Worm (Caenorhabditis elegans) whole organism, dauer: ENCODE data around the gene sup-1.
"Not testable (repeated sequence)": the region's sequence is repeated elsewhere in the genome, so short reads cannot be mapped to it uniquely, and the experiment has no call there.

ENCODE experiments used
- unc-62 ChIP-seq: sonication (generic microtip); optimal IDR thresholded peaks from 2 replicates; lab custom pipeline; 2017; ENCODE audit warnings: missing biosample characterization, missing genetic modification reagents, missing genetic modification characterization

Gene sup-1

DNA sequence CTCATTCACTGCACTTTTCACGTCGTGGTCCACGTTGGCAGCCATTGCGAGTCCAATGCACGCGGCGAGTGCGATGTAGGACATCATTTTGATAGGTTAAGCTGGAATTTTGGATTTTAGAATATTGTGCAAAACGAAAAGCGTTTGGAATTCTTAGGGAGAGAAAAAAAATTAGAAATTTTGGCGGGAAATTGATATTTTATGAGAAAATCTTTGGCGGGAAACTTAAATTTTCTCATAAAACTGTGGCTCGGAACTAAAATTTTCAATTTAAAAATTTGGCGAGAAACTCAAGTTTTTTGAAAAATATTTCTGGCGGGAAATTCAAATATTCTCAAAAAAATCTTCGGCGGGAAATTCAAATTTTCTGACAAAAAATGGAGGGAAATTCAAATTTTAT, at the start of gene sup-1:
Gene sup-1 (minus strand): TSS at position 101 of the 400 bp plus-strand sequence.
- no peak for TF ChIP-seq unc-62 (GFP tag; lab: Kevin White, UChicago)

DNA sequence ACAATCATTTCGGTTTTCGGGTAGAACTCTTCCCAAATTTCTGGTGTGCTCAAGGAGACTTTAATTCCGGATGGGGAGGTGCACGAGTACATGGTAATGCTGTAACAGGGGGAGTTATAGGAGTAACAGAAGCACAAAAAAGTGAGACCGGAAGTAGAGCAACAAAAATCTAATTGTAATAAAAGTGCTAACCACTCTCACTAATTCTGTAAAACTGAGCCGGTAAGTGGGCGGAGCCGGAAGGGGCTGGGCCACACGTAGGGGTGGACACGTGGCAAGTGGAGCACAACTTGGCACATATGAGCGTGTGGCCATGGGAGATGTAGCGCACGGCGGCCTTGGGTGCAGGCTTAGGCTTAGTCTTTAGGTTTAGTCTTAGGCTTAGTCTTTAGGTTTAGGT, 48.5 kb upstream of the sup-1 start, which contains the start of gene tbx-38:
Gene tbx-38 (minus strand): TSS at position 101 of the 400 bp plus-strand sequence.
- TF ChIP-seq unc-62 (GFP tag; lab: Kevin White, UChicago), result no peak

DNA sequence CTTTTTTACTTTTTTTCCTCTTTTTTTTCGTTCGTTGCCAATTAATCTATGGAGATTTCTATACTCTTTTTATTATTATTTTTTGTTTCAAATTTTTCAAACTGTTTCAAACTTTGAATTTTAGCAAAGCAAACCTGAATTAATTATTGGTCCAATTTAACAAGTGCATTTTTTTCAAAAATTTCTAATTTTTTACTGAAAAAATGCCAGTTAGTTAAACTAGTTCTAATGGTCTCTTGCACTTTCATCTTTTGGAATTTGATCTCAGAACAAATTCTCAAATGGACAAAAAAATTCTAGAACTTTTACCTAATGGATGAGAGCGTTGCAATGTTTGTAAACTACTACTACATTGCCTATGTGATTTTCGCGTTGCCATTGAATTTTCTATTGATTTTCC, 44.4 kb upstream of the sup-1 start, which contains the start of gene srd-74:
Gene srd-74 (plus strand): TSS at position 301 of the 400 bp plus-strand sequence.
- TF ChIP-seq unc-62 (GFP tag; lab: Kevin White, UChicago), result no peak

DNA sequence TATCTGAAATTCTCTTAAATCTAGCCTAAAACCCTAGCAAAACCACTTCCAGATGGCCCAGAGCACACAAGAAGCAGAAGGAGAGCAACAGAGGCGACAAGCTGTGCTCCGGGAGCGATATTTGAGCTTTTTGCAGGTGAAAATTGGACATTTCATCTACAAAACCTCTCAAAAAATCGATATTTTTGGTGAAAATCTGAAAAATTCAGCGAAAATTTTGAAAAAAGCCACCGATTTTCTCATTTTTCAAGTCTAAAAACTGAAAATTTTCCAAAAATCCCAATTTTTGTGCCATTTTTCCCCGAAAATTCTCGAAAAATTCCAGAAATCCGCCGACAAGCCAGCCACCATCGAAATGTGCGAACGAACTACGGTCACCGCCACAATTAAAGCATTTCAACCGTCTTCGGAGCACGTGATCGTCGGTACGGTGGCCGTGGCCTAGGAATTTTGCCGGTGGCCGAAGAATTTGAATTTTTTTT, 42.8 kb upstream of the sup-1 start, which contains the start of gene C24H11.5:
Gene C24H11.5 (plus strand): TSS at position 51 of the 482 bp plus-strand sequence.
- no peak for TF ChIP-seq unc-62 (GFP tag; lab: Kevin White, UChicago)

DNA sequence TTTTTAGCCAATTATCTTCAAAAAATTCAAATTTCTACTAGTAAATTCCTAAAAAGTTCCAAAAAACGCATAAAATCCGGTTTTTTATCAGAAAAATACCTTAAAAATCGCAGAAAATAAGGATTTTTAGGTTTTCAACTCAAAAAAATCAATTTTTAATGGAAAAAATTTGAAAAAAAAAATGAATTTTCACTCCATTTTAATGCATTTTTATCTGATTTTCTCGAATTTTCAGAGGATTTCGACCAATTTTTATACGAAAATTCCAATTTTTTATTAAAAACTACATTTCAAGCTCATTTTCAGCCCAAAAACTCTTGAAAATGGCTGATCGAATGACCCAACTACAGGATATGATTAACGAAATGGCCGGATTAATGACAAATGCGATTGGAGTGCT, 39.9 kb upstream of the sup-1 start, which contains the start of gene mdt-21:
Gene mdt-21 (plus strand): TSS at position 301 of the 400 bp plus-strand sequence.
- no peak for TF ChIP-seq unc-62 (GFP tag; lab: Kevin White, UChicago)

DNA sequence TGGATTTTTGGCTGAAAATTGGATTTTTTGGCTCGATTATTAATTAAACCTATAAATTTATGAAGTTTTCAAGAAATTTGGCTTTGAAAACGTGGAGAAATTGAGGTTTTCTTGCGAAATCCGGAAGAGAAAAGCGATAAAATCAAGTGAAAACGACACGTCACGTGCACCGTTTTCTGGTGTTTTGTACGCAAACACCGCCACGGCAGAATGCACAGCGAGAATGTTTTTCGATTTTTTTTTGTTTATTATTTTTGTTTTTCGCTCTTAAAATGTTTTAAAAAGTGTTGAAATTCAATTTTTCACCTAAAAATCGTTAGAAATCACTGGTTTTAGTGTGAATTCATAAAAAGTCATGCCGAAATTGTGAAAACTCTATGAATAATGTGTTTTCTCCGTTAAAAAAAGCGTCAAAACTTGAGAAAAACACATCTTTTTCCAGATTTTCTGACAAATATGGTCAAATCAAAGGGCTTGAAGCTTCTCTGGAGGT, 37.1 kb upstream of the sup-1 start, which contains the start of gene immp-1:
Gene immp-1 (plus strand): TSS at position 443 of the 493 bp plus-strand sequence.
- TF ChIP-seq unc-62 (GFP tag; lab: Kevin White, UChicago), result no peak

DNA sequence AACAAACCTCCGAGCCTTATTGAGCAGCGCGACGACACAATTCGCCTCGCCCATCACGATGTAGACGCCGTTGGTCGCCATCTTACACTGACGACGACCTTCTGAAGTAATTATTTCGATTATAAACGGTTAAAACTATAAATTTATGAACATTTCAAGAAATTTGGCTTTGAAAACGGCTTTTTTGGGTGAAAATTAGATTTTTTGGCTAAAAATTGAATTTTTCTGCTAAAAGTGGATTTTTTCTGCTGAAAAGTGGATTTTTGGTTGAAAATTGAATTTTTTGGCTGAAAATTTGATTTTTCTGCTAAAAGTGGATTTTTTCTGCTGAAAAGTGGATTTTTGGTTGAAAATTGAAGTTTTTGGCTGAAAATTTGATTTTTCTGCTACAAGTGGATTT, 36.2 kb upstream of the sup-1 start, which contains the start of gene gbf-1:
Gene gbf-1 (minus strand): TSS at position 101 of the 400 bp plus-strand sequence.
- TF ChIP-seq unc-62 (GFP tag; lab: Kevin White, UChicago), result not testable (repeated sequence)

DNA sequence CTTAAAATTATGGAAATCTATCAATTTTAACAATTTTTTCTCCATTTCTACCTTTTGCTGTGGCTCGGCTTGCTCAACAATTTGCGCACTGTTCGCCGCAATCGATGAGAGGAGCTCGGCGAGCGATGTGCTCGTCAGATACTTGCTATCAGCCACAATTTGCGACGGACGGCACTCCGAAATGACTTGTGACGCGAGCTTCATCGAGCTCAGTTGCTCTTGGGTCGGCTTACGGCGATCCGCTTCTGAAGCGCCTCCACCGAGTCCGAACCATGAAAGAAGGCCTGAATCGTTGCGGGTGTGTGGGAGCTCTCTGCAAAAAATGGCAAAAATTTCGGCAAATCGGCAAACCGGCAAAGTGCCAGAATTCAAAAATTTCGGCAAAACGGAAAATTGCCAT, 23.2 kb upstream of the sup-1 start:
- no peak for TF ChIP-seq unc-62 (GFP tag; lab: Kevin White, UChicago)

DNA sequence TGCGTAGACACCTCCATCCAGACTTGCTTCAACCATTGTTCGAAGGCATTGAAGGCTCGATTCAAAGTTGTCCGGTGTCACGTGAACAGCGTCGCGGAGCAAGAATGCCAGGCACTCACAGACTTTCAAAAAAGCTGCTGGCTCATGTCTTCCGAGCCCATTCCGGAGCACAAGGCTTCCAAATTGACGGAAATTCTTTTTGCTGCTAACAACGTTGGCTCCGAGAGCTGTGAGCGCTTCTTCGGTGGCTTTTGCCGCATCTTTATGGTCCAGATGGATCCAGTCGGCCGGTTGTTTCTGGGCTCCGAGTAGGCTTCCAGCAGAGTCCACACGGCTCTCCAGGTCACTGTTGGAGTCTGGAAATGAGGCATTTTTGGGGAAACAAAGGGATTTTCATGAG, 20.5 kb upstream of the sup-1 start:
- TF ChIP-seq unc-62 (GFP tag; lab: Kevin White, UChicago), result no peak

DNA sequence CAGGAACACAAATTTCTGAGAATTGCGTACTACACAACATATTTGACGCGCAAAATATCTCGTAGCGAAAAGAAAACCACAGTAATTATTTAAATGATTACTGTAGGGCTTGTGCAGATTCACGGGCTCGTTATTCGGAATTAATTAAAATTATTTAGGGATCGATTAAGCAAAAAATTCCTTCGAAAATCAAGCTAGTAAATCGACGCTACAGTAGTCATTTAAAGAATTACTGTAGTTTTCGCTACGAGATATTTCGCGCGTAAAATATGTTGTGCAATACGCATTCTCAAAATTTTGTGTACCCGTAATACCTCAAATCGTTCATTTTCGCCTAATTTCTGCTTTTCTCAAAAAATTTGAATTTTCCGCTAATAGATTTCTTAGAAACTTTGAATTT, 13.4 kb upstream of the sup-1 start:
- no peak for TF ChIP-seq unc-62 (GFP tag; lab: Kevin White, UChicago)

DNA sequence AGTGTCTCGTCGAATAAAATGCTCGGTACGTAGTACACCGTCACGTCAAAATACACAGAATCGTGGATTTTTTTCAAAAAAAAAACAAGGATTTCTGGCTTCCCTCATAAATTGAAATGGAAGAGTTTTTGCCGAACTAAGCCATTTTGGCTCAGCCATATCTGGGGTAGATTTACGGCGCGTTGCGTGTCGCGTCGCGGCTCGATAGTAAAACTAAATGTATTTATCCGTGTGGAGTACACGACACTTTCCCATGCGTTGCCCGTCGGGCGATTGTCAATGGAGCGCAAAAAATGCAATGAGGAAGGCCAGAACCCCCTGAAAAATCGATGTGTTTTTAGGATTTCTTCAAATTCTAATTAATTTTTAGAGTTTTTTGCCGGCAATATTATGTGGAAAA, 12.8 kb upstream of the sup-1 start:
- no peak for TF ChIP-seq unc-62 (GFP tag; lab: Kevin White, UChicago)

DNA sequence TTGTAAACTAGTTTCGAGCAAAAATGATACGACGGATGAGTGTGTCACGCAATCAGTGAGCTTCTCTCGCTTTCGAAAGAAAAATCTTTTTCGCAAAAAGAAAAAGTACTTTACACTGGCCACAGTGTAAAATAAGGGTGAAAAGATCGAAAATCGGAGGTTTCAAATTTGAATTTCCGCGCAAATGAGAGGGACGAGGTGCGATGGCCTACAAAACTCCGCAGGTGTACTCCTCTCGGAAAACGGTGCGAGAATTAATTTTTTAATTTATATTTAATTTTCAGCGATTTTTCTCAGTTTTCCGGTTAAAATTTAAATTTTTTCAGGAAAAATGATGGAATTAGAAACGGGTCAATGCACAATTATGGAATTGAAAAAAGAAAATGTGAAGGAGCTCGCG, 9.3 kb upstream of the sup-1 start, which contains the start of gene mrt-2:
Gene mrt-2 (plus strand): TSS at position 49 of the 400 bp plus-strand sequence.
- no peak for TF ChIP-seq unc-62 (GFP tag; lab: Kevin White, UChicago)

DNA sequence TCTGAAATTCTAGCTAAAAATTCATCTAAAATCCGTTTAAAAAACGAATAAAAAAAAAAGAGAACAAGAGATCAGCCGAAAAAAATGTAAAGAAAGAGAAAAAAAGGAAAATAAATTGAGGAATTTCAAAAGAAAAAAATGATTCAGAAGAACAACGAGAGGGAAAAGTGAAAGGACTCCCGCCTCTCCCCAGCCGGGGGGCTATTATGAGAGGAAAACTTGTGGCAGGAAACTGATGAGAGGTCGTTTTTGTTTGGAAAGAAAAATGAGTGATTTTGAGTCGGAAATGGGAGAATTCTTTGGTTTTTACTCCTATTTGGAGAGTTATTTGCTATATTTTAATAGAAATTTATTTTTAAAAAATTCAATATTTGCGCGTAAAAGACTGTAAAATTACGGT, 4.8 kb upstream of the sup-1 start:
- TF ChIP-seq unc-62 (GFP tag; lab: Kevin White, UChicago), result no peak

DNA sequence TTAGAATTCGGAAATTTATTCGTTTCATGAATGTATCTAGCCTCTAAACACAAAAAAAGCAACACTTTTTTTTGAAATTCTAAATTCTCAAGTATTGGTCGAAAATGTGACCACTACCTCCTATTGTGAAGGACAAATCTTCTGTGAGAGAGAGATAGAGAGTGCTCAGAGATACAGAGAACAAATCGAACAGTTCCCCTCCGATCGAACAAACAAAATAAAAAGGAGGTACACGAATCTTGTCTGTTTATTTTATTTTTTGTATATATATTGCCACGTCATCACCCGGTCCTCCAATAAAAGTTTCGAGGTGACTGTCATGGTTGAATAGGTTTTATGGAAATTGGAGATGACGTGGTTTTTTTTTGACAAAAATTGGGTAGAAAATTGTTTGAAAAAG, 3.4 kb upstream of the sup-1 start:
- no peak for TF ChIP-seq unc-62 (GFP tag; lab: Kevin White, UChicago)

DNA sequence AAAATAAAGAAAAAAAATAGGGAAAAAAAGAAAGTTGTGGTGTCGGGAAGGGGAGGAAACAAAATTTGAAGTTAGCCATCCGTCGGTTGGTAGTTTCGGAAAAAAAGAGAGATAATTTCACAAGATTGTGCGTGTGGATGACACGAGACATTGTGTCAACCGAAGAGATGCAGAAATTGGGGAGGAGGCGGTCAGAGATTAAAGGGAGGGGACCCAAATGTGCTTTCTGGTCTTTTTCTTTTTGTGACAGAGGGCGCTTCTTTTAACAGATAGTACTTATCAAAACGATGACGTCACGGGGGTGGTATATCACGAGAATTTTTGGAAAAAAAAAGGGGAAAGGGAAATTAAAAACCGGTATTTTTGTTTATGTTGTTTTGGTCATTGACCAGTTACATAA, 1.1 kb upstream of the sup-1 start:
- TF ChIP-seq unc-62 (GFP tag; lab: Kevin White, UChicago), result no peak

DNA sequence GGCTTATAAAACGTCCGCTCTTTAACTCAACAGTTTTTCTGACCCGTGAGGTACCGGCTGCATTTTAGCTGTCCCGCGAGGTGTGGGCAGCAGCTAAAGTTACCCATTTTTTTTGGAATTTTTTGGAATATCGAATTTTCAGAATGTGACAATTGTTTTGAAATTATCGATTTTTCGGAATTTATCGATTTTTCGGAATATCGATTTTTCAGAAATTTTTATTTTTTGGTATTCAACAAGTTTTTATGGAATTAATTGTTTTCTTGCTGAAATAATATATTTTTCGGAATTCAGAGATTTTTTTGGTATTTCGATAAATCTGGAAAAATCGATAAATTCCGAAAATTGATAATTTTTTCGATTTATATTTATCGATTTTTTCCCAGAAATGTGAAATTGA, 4.5 kb downstream of the sup-1 start:
- TF ChIP-seq unc-62 (GFP tag; lab: Kevin White, UChicago), result no peak

DNA sequence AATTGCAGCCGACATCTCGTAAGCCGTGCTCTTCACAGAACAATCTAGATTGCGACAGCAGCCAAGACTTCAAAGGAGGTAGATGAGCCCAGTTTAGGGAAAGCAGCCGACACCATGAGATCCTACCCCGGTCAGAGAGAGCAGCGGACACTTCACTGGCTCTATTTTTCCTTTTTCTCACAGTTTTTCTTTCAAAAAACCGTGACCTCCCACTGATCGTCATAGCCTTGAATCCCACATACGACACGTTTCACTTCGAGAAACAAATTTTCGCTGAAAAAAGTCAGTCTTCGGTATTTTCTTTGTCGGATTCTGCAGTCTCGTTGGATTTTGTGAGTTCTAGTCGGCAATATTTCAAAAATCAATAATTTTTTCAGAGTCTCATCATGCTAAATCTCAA, 5.4 kb downstream of the sup-1 start, which contains the start of gene Y41C4A.21:
Gene Y41C4A.21 (plus strand): TSS at position 301 of the 400 bp plus-strand sequence.
- no peak for TF ChIP-seq unc-62 (GFP tag; lab: Kevin White, UChicago)
